Fruit fly (Drosophila melanogaster): ENCODE results near the gene cact.
A peak's percentile ranks its signal among the peaks of the same experiment; 100 is the strongest.

Gene cact

DNA sequence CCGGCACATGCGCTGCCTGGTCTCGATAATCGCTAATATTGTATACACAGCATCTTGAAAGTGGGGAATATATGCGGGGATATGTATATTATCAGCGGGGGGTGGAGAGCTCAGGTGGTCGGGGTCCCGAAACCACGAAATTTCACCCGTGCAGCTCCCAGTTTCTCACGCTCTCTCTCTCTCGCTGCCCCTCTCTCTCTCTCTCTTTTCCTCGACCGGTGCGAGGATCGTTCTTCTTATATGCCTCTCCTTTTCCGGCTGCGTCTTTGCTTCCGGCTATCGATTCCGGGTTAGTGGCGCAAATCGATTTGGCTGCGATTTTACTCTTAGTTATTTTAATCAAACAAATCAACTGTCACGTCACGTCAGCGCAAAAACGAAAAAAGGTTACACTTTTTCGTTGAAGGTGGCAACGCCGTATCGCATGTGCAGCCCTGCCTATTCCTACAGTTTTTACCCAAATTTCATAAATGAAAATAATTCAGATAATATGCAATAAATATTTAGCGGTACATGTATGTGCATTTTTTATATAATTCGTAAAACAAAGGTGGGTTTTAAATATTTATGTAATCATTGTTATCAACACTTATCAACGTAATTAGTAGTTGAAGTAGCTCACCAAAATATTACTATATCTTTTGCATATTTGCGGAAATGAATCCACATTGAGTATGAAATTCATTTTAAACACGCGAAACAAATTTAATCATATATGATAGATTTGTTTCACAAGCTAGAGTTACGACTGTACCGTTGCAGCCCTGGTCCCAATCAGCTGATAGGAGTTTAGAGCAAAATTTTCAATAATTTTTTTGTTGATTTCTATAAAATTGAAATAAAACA lies 26.3 kb downstream of the cact start, which contains the start of the genes heix and CG17328 (continued):
- TF ChIP-seq tin (GFP tag; optimal IDR thresholded peaks at IDR 0.05) (peak; percentile 73), Nf-YA (GFP tag; IDR thresholded peaks at IDR 0.05) (no peak), zfh2 (GFP tag; optimal IDR thresholded peaks at IDR 0.05) (peak; percentile 69), NFAT (GFP tag; IDR thresholded peaks at IDR 0.05) (peak; percentile 84), Hr39 (optimal IDR thresholded peaks at IDR 0.05) (no peak), ewg (GFP tag; optimal IDR thresholded peaks at IDR 0.05) (peak; percentile 48), ttk (GFP tag; IDR thresholded peaks at IDR 0.05) (peak; percentile 68), aop (GFP tag; IDR thresholded peaks at IDR 0.05) (no peak), CG10274 (GFP tag; optimal IDR thresholded peaks at IDR 0.05) (no peak), br (optimal IDR thresholded peaks at IDR 0.05) (no peak), CG14050 (GFP tag; IDR thresholded peaks at IDR 0.05) (peak; percentile 54), pum (GFP tag; optimal IDR thresholded peaks at IDR 0.05) (peak; percentile 70), sna (GFP tag; IDR thresholded peaks at IDR 0.05; ENCODE audit: partially characterized antibody) (no peak), kah (GFP tag; optimal IDR thresholded peaks at IDR 0.05) (peak; percentile 93), CG10654 (GFP tag; optimal IDR thresholded peaks at IDR 0.05) (peak; percentile 70), CG10959 (GFP tag; IDR thresholded peaks at IDR 0.05) (no peak), CG4854 (GFP tag; optimal IDR thresholded peaks at IDR 0.05) (peak; percentile 1), kni (GFP tag; optimal IDR thresholded peaks at IDR 0.05) (no peak), NC2α (GFP tag; optimal IDR thresholded peaks at IDR 0.05) (peak; percentile 27), slou (GFP tag; optimal IDR thresholded peaks at IDR 0.05) (peak; percentile 75), D19A (tag; optimal IDR thresholded peaks at IDR 0.05) (no peak), tgo (GFP tag; IDR thresholded peaks at IDR 0.05) (peak; percentile 77), Blimp-1 (GFP tag; optimal IDR thresholded peaks at IDR 0.05) (peak; percentile 50), CG2875 (GFP tag; optimal IDR thresholded peaks at IDR 0.05) (no peak), tll (GFP tag; optimal IDR thresholded peaks at IDR 0.05) (peak in 1 of 2 experiments; percentile 50), CG11247 (GFP tag; IDR thresholded peaks at IDR 0.05) (peak; percentile 74), CG5245 (GFP tag; optimal IDR thresholded peaks at IDR 0.05) (no peak), jigr1 (GFP tag; IDR thresholded peaks at IDR 0.05) (0 out of 3 replicates have a peak, but pooled peaks have one; percentile 38), ken (GFP tag; IDR thresholded peaks at IDR 0.05) (peak; percentile 76), CG11085 (GFP tag; IDR thresholded peaks at IDR 0.05) (peak; percentile 54), CG13296 (GFP tag; optimal IDR thresholded peaks at IDR 0.05) (peak; percentile 73), lov (optimal IDR thresholded peaks at IDR 0.05) (no peak), lov (GFP tag; IDR thresholded peaks at IDR 0.05) (no peak), nerfin-1 (tag; optimal IDR thresholded peaks at IDR 0.05) (peak; percentile 39), zfh1 (GFP tag; IDR thresholded peaks at IDR 0.05) (peak; percentile 74), Meics (GFP tag; optimal IDR thresholded peaks at IDR 0.05) (peak; percentile 73), CG6791 (GFP tag; IDR thresholded peaks at IDR 0.05; ENCODE audit: partially characterized antibody) (no peak), Hr78 (GFP tag; optimal IDR thresholded peaks at IDR 0.05) (no peak), CG17802 (tag; optimal IDR thresholded peaks at IDR 0.05) (peak; percentile 24), CG34422 (GFP tag; IDR thresholded peaks at IDR 0.05) (peak; percentile 60), CG5953 (GFP tag; IDR thresholded peaks at IDR 0.05) (peak; percentile 43; the same call in 1 of the 2 replicates), CG12104 (GFP tag; optimal IDR thresholded peaks at IDR 0.05) (peak; percentile 78), ash1 (GFP tag; optimal IDR thresholded peaks at IDR 0.05) (no peak), Lhr (GFP tag; optimal IDR thresholded peaks at IDR 0.05) (no peak), Nf-YC (tag; optimal IDR thresholded peaks at IDR 0.05) (no peak), CG8089 (GFP tag; optimal IDR thresholded peaks at IDR 0.05) (no peak), CG2116 (GFP tag; optimal IDR thresholded peaks at IDR 0.05) (peak; percentile 75), Rx (GFP tag; IDR thresholded peaks at IDR 0.05) (peak; percentile 52), Hand (GFP tag; optimal IDR thresholded peaks at IDR 0.05) (no peak), CG18619 (GFP tag; optimal IDR thresholded peaks at IDR 0.05) (peak; percentile 70)

Data from whole organism, embryonic.